Worm (Caenorhabditis elegans): ENCODE data around the gene kgb-2.
A peak's percentile ranks its signal among the peaks of the same experiment; 100 is the strongest.

The kgb-2 gene

DNA sequence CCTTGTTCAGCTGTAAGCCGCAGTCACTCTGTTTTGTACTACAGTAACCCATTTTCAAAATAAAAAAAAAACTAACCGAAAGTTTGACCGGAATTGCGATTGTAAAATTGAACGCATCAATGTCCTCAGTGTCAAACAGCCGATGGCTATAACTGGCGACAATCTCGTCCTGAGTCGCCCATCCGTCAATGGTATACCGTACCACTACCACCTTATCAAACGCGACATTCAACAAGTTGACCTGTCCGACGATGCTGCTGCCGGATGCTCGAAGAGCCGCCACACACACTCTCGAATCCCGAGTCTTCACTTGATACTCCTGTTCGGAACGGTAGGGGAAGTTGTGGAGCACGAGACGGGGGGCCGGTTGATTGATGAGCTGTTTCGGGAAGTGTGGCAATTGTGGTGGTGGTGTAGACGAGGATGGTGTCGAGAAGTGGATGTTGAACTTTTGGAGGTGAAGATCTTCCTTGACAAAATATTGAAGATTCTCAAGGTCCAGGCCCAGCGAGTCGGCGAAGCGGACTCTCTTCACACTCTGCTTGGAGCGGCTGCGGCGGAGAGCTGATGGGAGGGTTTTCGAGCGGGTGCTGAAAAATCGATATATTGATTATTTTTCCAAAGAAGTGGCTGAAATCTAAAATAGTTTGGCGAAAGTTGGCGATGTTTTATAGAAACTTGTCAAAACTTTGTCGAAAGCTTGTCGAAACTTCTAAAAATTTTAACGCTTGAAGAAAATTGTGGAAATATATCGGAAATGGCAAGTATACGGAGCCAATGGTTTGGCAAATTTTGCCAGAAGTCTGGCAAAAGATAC, 40.0 kb downstream of the kgb-2 start:
- TF ChIP-seq D1046.2 (GFP tag; IDR thresholded peaks at IDR 0.05) = 0 out of 2 replicates have a peak, but pooled peaks have one; percentile 33
- no peak for TF ChIP-seq madf-9 (GFP tag; conservative IDR thresholded peaks at IDR 0.05)
- peak; percentile 44 for TF ChIP-seq ama-1 (optimal IDR thresholded peaks at IDR 0.05)
- TF ChIP-seq Y105C5A.15 (GFP tag; IDR thresholded peaks at IDR 0.05) = no peak
- TF ChIP-seq ces-1 (GFP tag; optimal IDR thresholded peaks at IDR 0.05) = no peak
- peak; percentile 1 for TF ChIP-seq mxl-3 (GFP tag; optimal IDR thresholded peaks at IDR 0.05)
- peak; percentile 79 for TF ChIP-seq aha-1 (tag)
- TF ChIP-seq lin-38 (GFP tag; IDR thresholded peaks at IDR 0.05) = 0 out of 2 replicates have a peak, but pooled peaks have one; percentile 6
- TF ChIP-seq Y5F2A.4 (GFP tag; optimal IDR thresholded peaks at IDR 0.05) = no peak
- peak; percentile 73 for TF ChIP-seq ceh-28 (tag; optimal IDR thresholded peaks at IDR 0.05)
- peak; percentile 63 for TF ChIP-seq set-16 (GFP tag; IDR thresholded peaks at IDR 0.05)

DNA sequence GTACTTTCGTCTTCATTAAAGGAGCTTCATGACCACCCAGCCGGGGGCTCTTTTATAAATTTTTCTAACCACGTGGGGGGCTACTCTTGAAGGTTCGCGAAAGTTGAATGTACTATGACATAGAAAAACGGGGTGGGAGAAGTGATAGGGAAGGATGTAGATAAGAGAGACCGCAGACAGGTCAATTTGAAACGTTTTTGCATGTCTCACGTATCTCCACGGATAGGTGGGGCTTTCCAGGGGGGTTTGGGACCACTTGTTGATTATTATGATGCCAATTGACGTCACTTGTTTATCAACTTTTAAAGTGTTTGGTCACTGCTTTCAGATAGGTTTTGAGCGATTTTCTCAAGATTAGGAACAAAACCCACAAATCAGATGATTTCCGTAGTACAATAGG, 41.0 kb downstream of the kgb-2 start:
- no peak for TF ChIP-seq zip-11 (GFP tag; IDR thresholded peaks at IDR 0.05)
- no peak for TF ChIP-seq rbr-2 (tag; optimal IDR thresholded peaks at IDR 0.05)
- no peak for TF ChIP-seq egl-27 (tag; optimal IDR thresholded peaks at IDR 0.05)
- TF ChIP-seq unc-39 (tag; optimal IDR thresholded peaks at IDR 0.05) = no peak
- peak; percentile 46 for TF ChIP-seq nhr-11 (tag; optimal IDR thresholded peaks at IDR 0.05)
- no peak for TF ChIP-seq nhr-102 (tag; optimal IDR thresholded peaks at IDR 0.05)
- TF ChIP-seq hif-1 (tag; optimal IDR thresholded peaks at IDR 0.05) = peak; percentile 6 to 92
- peak; percentile 65 for TF ChIP-seq hlh-30 (tag; optimal IDR thresholded peaks at IDR 0.05; ENCODE audit: insufficient read depth)
- no peak for TF ChIP-seq cey-2 (tag; optimal IDR thresholded peaks at IDR 0.05; ENCODE audit: borderline replicate concordance, insufficient read depth)
- peak in 1 of 2 experiments; percentile 18 for TF ChIP-seq mdl-1 (tag; optimal IDR thresholded peaks at IDR 0.05)
- no peak for TF ChIP-seq php-3 (GFP tag; IDR thresholded peaks at IDR 0.05)
- peak in 1 of 2 experiments; percentile 86 for TF ChIP-seq daf-16 (GFP tag; optimal IDR thresholded peaks at IDR 0.05)
- TF ChIP-seq daf-16 (tag; optimal IDR thresholded peaks at IDR 0.05) = peak; percentile 35
- no peak for TF ChIP-seq fos-1 (tag; optimal IDR thresholded peaks at IDR 0.05)
- no peak for TF ChIP-seq Y5F2A.4 (GFP tag; optimal IDR thresholded peaks at IDR 0.05)
- no peak for TF ChIP-seq saeg-2 (GFP tag; IDR thresholded peaks at IDR 0.05)
- TF ChIP-seq duxl-1 (tag; optimal IDR thresholded peaks at IDR 0.05; ENCODE audit: poor library complexity) = peak; percentile 9
- TF ChIP-seq mdt-29 (GFP tag; IDR thresholded peaks at IDR 0.05) = peak; percentile 64; the same call in 1 of the 2 replicates
- no peak for TF ChIP-seq F26F4.8 (GFP tag; conservative IDR thresholded peaks at IDR 0.05)
- no peak for TF ChIP-seq nhr-42 (GFP tag; IDR thresholded peaks at IDR 0.05)
- TF ChIP-seq nhr-237 (tag; optimal IDR thresholded peaks at IDR 0.05) = no peak
- TF ChIP-seq unc-62 (GFP tag; optimal IDR thresholded peaks at IDR 0.05 in 1 of 2) = peak in 1 of 2 experiments; percentile 36
- no peak for TF ChIP-seq unc-62 (tag; optimal IDR thresholded peaks at IDR 0.05)
- no peak for TF ChIP-seq ztf-7 (tag; optimal IDR thresholded peaks at IDR 0.05)
- no peak for TF ChIP-seq R02D3.7 (tag; optimal IDR thresholded peaks at IDR 0.05)
- no peak for TF ChIP-seq tra-1 (GFP tag; IDR thresholded peaks at IDR 0.05)
- no peak for TF ChIP-seq T26A8.4 (GFP tag; IDR thresholded peaks at IDR 0.05)
- no peak for TF ChIP-seq nhr-6 (tag; optimal IDR thresholded peaks at IDR 0.05)
- TF ChIP-seq mxl-2 (GFP tag; conservative IDR thresholded peaks at IDR 0.05) = no peak
- TF ChIP-seq F49E8.2 (tag; optimal IDR thresholded peaks at IDR 0.05; ENCODE audit: borderline replicate concordance) = no peak
- no peak for TF ChIP-seq sdz-12 (GFP tag; optimal IDR thresholded peaks at IDR 0.05)
- no peak for TF ChIP-seq aly-2 (tag; optimal IDR thresholded peaks at IDR 0.05)
- no peak for TF ChIP-seq nhr-41 (GFP tag; IDR thresholded peaks at IDR 0.05)
- TF ChIP-seq ceh-32 (tag; optimal IDR thresholded peaks at IDR 0.05; ENCODE audit: poor library complexity) = no peak
- no peak for TF ChIP-seq spr-3 (GFP tag; optimal IDR thresholded peaks at IDR 0.05)
- TF ChIP-seq pqm-1 (tag; optimal IDR thresholded peaks at IDR 0.05) = no peak
- TF ChIP-seq zfp-3 (GFP tag; conservative IDR thresholded peaks at IDR 0.05) = peak; percentile 61
- no peak for TF ChIP-seq ceh-82 (tag; optimal IDR thresholded peaks at IDR 0.05)
- TF ChIP-seq aha-1 (tag) = peak; percentile 87
- TF ChIP-seq dmd-9 (GFP tag; IDR thresholded peaks at IDR 0.05) = no peak

Data from whole organism, L4 larva.